Fruit fly (Drosophila melanogaster): ENCODE measurements around the gene Ugt302K1.

Ugt302K1 gene

dm6 chr3R:11178300-11178699, 24.7 kb upstream of the Ugt302K1 start (continued):
- TF ChIP-seq CG17328 (GFP tag; IDR thresholded peaks at IDR 0.05), result no peak
- TF ChIP-seq Ravus (GFP tag; IDR thresholded peaks at IDR 0.05), result no peak
- TF ChIP-seq CG16813 (GFP tag; IDR thresholded peaks at IDR 0.05; ENCODE audit: partially characterized antibody), result no peak
- TF ChIP-seq Lhr (GFP tag; optimal IDR thresholded peaks at IDR 0.05), result no peak
- no peak for TF ChIP-seq chinmo (GFP tag; IDR thresholded peaks at IDR 0.05; ENCODE audit: partially characterized antibody)
- TF ChIP-seq crp (GFP tag; optimal IDR thresholded peaks at IDR 0.05), result no peak
- TF ChIP-seq fd64A (GFP tag; optimal IDR thresholded peaks at IDR 0.05), result peak; percentile 7
- no peak for TF ChIP-seq CG3407 (GFP tag; optimal IDR thresholded peaks at IDR 0.05)
- TF ChIP-seq sisA (GFP tag; IDR thresholded peaks at IDR 0.05), result no peak
- no peak for TF ChIP-seq CTCF (GFP tag; optimal IDR thresholded peaks at IDR 0.05)
- no peak for TF ChIP-seq CG8388 (GFP tag; optimal IDR thresholded peaks at IDR 0.05)
- TF ChIP-seq Camta (GFP tag; optimal IDR thresholded peaks at IDR 0.05), result no peak
- TF ChIP-seq CG2199 (GFP tag; IDR thresholded peaks at IDR 0.05), result no peak
- no peak for TF ChIP-seq CG30431 (GFP tag; optimal IDR thresholded peaks at IDR 0.05)
- no peak for TF ChIP-seq unc-4 (GFP tag; IDR thresholded peaks at IDR 0.05; ENCODE audit: partially characterized antibody)
- peak; percentile 40 for TF ChIP-seq BtbVII (GFP tag; optimal IDR thresholded peaks at IDR 0.05)
- no peak for TF ChIP-seq Atf3 (GFP tag; optimal IDR thresholded peaks at IDR 0.05)
- TF ChIP-seq CG14860 (GFP tag; IDR thresholded peaks at IDR 0.05; ENCODE audit: partially characterized antibody), result no peak
- no peak for TF ChIP-seq CG17359 (tag; optimal IDR thresholded peaks at IDR 0.05)
- no peak for TF ChIP-seq Sry-δ (GFP tag; optimal IDR thresholded peaks at IDR 0.05)
- TF ChIP-seq CG15269 (tag; optimal IDR thresholded peaks at IDR 0.05), result no peak
- TF ChIP-seq pfk (GFP tag; optimal IDR thresholded peaks at IDR 0.05), result no peak
- TF ChIP-seq CG10366 (GFP tag; IDR thresholded peaks at IDR 0.05), result no peak
- TF ChIP-seq CG6813 (GFP tag; optimal IDR thresholded peaks at IDR 0.05), result peak; percentile 23
- TF ChIP-seq pros (GFP tag; optimal IDR thresholded peaks at IDR 0.05), result no peak
- TF ChIP-seq CG10654 (GFP tag; optimal IDR thresholded peaks at IDR 0.05), result no peak
- peak; percentile 17 for TF ChIP-seq HHEX (GFP tag; optimal IDR thresholded peaks at IDR 0.05)
- TF ChIP-seq CG7372 (GFP tag; IDR thresholded peaks at IDR 0.05), result no peak
- TF ChIP-seq CG33213 (GFP tag; optimal IDR thresholded peaks at IDR 0.05), result no peak
- TF ChIP-seq CG7786 (GFP tag; optimal IDR thresholded peaks at IDR 0.05), result no peak
- TF ChIP-seq pb (GFP tag; optimal IDR thresholded peaks at IDR 0.05), result no peak
- TF ChIP-seq CoRest (tag; optimal IDR thresholded peaks at IDR 0.05), result no peak
- peak; percentile 70 for TF ChIP-seq Med (GFP tag)
- TF ChIP-seq mirr (GFP tag; optimal IDR thresholded peaks at IDR 0.05), result peak; percentile 63
- TF ChIP-seq schlank (tag; optimal IDR thresholded peaks at IDR 0.05), result no peak
- peak; percentile 49 for TF ChIP-seq wek (GFP tag; optimal IDR thresholded peaks at IDR 0.05)
- no peak for TF ChIP-seq az2 (GFP tag; optimal IDR thresholded peaks at IDR 0.05)
- no peak for TF ChIP-seq Ets65A (GFP tag)
- no peak for TF ChIP-seq Chrac-16 (GFP tag; optimal IDR thresholded peaks at IDR 0.05)
- TF ChIP-seq Ptx1 (GFP tag; IDR thresholded peaks at IDR 0.05), result peak; percentile 13; the same call in 1 of the 2 replicates
- no peak for TF ChIP-seq CG17612 (GFP tag; IDR thresholded peaks at IDR 0.05)
- TF ChIP-seq Fer1 (GFP tag; optimal IDR thresholded peaks at IDR 0.05), result peak; percentile 22
- no peak for TF ChIP-seq Rfx (GFP tag; IDR thresholded peaks at IDR 0.05)
- no peak for TF ChIP-seq CG17802 (tag; optimal IDR thresholded peaks at IDR 0.05)
- TF ChIP-seq prd (optimal IDR thresholded peaks at IDR 0.05), result no peak
- no peak for TF ChIP-seq prd (GFP tag; IDR thresholded peaks at IDR 0.05)
- TF ChIP-seq Hand (GFP tag; optimal IDR thresholded peaks at IDR 0.05), result no peak
- TF ChIP-seq CG10267 (tag; optimal IDR thresholded peaks at IDR 0.05), result no peak
- no peak for TF ChIP-seq al (GFP tag; IDR thresholded peaks at IDR 0.05)
- TF ChIP-seq CG9609 (GFP tag; optimal IDR thresholded peaks at IDR 0.05), result no peak
- no peak for TF ChIP-seq Dll (GFP tag; IDR thresholded peaks at IDR 0.05; ENCODE audit: partially characterized antibody)
- TF ChIP-seq H15 (GFP tag; IDR thresholded peaks at IDR 0.05), result no peak
